Fruit fly (Drosophila melanogaster): Measurements from ENCODE around the gene Lcp65Ac.

dm6 chr3L:6173826-6174255, 29.2 kb downstream of the Lcp65Ac start, which contains the start of the genes fmt and CG7376:
- TF ChIP-seq fru (GFP tag; optimal IDR thresholded peaks at IDR 0.05): no peak
- no peak for TF ChIP-seq CG9705 (GFP tag; optimal IDR thresholded peaks at IDR 0.05)
- TF ChIP-seq ey (GFP tag; optimal IDR thresholded peaks at IDR 0.05): no peak
- TF ChIP-seq Hnf4 (GFP tag; optimal IDR thresholded peaks at IDR 0.05): no peak
- TF ChIP-seq br (GFP tag; optimal IDR thresholded peaks at IDR 0.05): no peak
- no peak for TF ChIP-seq Dif (GFP tag; optimal IDR thresholded peaks at IDR 0.05; ENCODE audit: partially characterized antibody)
- TF ChIP-seq foxo (GFP tag; optimal IDR thresholded peaks at IDR 0.05): no peak
